Fruit fly (Drosophila melanogaster) ovary, adult (tissue): Measurements from ENCODE around the gene CG5846.

Experiments
- CG17801 ChIP-seq: fragments of 200-800 bp; optimal IDR thresholded peaks from 2 replicates; lab custom pipeline; 2019; ENCODE audit warnings: missing biosample characterization, mild to moderate bottlenecking, missing genetic modification characterization, moderate library complexity; ENCODE audit not compliant: partially characterized antibody

Gene CG5846

dm6 chr2L:9943521-9943920 is 13.5 kb downstream of the CG5846 start:
- TF ChIP-seq CG17801 (GFP tag; lab: Kevin White, UChicago): no peak

- TF ChIP-seq CG17801 (GFP tag; lab: Kevin White, UChicago): peak; percentile 59
Observed at dm6 chr2L:9938631-9939256, 18.3 kb downstream of the CG5846 start, which contains the start of the genes Datp and CG4619. Datp (minus strand) TSS chr2L:9938790. CG4619 (plus strand) TSS chr2L:9938863.

dm6 chr2L:9937908-9938307 is 19.1 kb downstream of the CG5846 start, which contains the start of gene Arglu1:
Arglu1 (minus strand) TSS chr2L:9938134.
- TF ChIP-seq CG17801 (GFP tag; lab: Kevin White, UChicago): peak; percentile 69

dm6 chr2L:9933063-9933462 is 24.0 kb downstream of the CG5846 start, which contains the start of gene Cpr30F:
Cpr30F (minus strand) TSS chr2L:9933163.
- TF ChIP-seq CG17801 (GFP tag; lab: Kevin White, UChicago): no peak

- TF ChIP-seq CG17801 (GFP tag; lab: Kevin White, UChicago): no peak
Observed at dm6 chr2L:9930280-9930679, 26.8 kb downstream of the CG5846 start, which contains the start of gene CG42367. CG42367 (plus strand) TSS chr2L:9930580.

dm6 chr2L:9924765-9925164 is 32.3 kb downstream of the CG5846 start, which contains the start of the genes TbCMF46 and CG42366:
TbCMF46 (minus strand) TSS chr2L:9924865.
CG42366 (plus strand) TSS chr2L:9925161.
- TF ChIP-seq CG17801 (GFP tag; lab: Kevin White, UChicago): no peak

dm6 chr2L:9921401-9921800 is 35.6 kb downstream of the CG5846 start, which contains the start of gene CG4592:
CG4592 (plus strand) TSS chr2L:9921633.
- TF ChIP-seq CG17801 (GFP tag; lab: Kevin White, UChicago): peak; percentile 80

dm6 chr2L:9919949-9920348 is 37.1 kb downstream of the CG5846 start, which contains the start of gene CG4594:
CG4594 (plus strand) TSS chr2L:9920160.
- TF ChIP-seq CG17801 (GFP tag; lab: Kevin White, UChicago): no peak

dm6 chr2L:9919218-9919617 is 37.8 kb downstream of the CG5846 start:
- no peak for TF ChIP-seq CG17801 (GFP tag; lab: Kevin White, UChicago)

- peak; percentile 64 for TF ChIP-seq CG17801 (GFP tag; lab: Kevin White, UChicago)
Observed at dm6 chr2L:9918020-9918959, 38.7 kb downstream of the CG5846 start, which contains the start of the genes CG5885 and CG4598. CG5885 (minus strand) TSS chr2L:9918330. CG4598 (plus strand) TSS chr2L:9918618.

- peak; percentile 93 for TF ChIP-seq CG17801 (GFP tag; lab: Kevin White, UChicago)
Observed at dm6 chr2L:9915011-9915850, 41.8 kb downstream of the CG5846 start, which contains the start of gene yip2. yip2 (plus strand) TSS chr2L:9915253.

- TF ChIP-seq CG17801 (GFP tag; lab: Kevin White, UChicago): no peak
Observed at dm6 chr2L:9912570-9913260, 44.3 kb downstream of the CG5846 start, which contains the start of the genes Etl1 and Srp54. Etl1 (minus strand) TSS chr2L:9912608. Srp54 (plus strand) TSS chr2L:9912911.

dm6 chr2L:9911783-9912182 is 45.3 kb downstream of the CG5846 start:
- TF ChIP-seq CG17801 (GFP tag; lab: Kevin White, UChicago): no peak
